Worm (Caenorhabditis elegans) whole organism, mixed stage, embryonic: Measurements from ENCODE around the gene ttr-18.
A peak's percentile ranks its signal among the peaks of the same experiment; 100 is the strongest.

ENCODE experiments used
- ces-1 ChIP-seq: fragments of 150-350 bp; optimal IDR thresholded peaks from 2 replicates; lab custom pipeline; 2014; ENCODE audit warnings: missing biosample characterization, missing genetic modification reagents, missing genetic modification characterization
- mab-5 ChIP-seq: fragments of 150-350 bp; optimal IDR thresholded peaks from 2 replicates; lab custom pipeline; 2014; ENCODE audit warnings: missing biosample characterization, missing genetic modification characterization
- nhr-12 ChIP-seq: fragments of 150-350 bp; optimal IDR thresholded peaks from 2 replicates; lab custom pipeline; 2014; ENCODE audit warnings: missing biosample characterization, missing genetic modification characterization
- nhr-237 ChIP-seq: fragments of 150-350 bp; optimal IDR thresholded peaks from 2 replicates; lab custom pipeline; 2014; ENCODE audit warnings: missing biosample characterization, missing genetic modification characterization
- nhr-28 ChIP-seq: fragments of 150-350 bp; optimal IDR thresholded peaks from 2 replicates; lab custom pipeline; 2014; ENCODE audit warnings: missing biosample characterization, missing genetic modification characterization
- sptf-1 ChIP-seq: sonication (generic microtip); optimal IDR thresholded peaks from 2 replicates; lab custom pipeline; 2017; ENCODE audit warnings: mild to moderate bottlenecking, missing genetic modification characterization, moderate library complexity, missing compliant biosample characterization
- unc-62 ChIP-seq: fragments of 150-350 bp; optimal IDR thresholded peaks from 2 replicates; lab custom pipeline; 2014; ENCODE audit warnings: missing biosample characterization, missing genetic modification reagents, missing genetic modification characterization
- zip-8 ChIP-seq: fragments of 150-350 bp; optimal IDR thresholded peaks from 2 replicates; lab custom pipeline; 2014; ENCODE audit warnings: missing biosample characterization, missing genetic modification characterization

- TF ChIP-seq mab-5 (tag; lab: Kevin White, UChicago), result no peak
- no peak for TF ChIP-seq zip-8
- TF ChIP-seq ces-1 (GFP tag; lab: Kevin White, UChicago), result no peak
- TF ChIP-seq nhr-28 (tag; lab: Kevin White, UChicago), result peak; percentile 48
- TF ChIP-seq unc-62 (GFP tag; lab: Kevin White, UChicago), result peak; percentile 74
- TF ChIP-seq nhr-12, result no peak
- peak; percentile 100 for TF ChIP-seq sptf-1 (tag; lab: Kevin White, UChicago)
- TF ChIP-seq nhr-237 (tag; lab: Kevin White, UChicago), result no peak
Measured at ce11 chrII:11484600-11484999, 1.9 kb downstream of the ttr-18 start.
